Worm (Caenorhabditis elegans) whole organism, L4 larva: ENCODE measurements around the gene tir-1.

ENCODE experiments used
- F26F4.8 ChIP-seq: fragments of 200-800 bp; sonication (Bioruptor generic); conservative IDR thresholded peaks from 2 replicates; pipeline ENCODE4 v1.3.6; 2022; ENCODE audit warnings: missing genetic modification characterization, missing compliant biosample characterization
- T20F7.1 ChIP-seq: fragments of 200-800 bp; sonication (Bioruptor generic); optimal IDR thresholded peaks from 2 replicates; lab custom pipeline; 2018; ENCODE audit warnings: mild to moderate bottlenecking, missing genetic modification characterization, missing compliant biosample characterization
- T26A8.4 ChIP-seq: fragments of 200-800 bp; sonication (Bioruptor generic); IDR thresholded peaks from 2 replicates; pipeline ENCODE4 v1.3.6; 2022; ENCODE audit warnings: missing genetic modification characterization, missing compliant biosample characterization
- Y105C5A.15 ChIP-seq: fragments of 200-800 bp; sonication (Bioruptor generic); IDR thresholded peaks from 2 replicates; pipeline ENCODE4 v1.3.6; 2022; ENCODE audit warnings: missing genetic modification characterization, missing compliant biosample characterization
- Y5F2A.4 ChIP-seq: fragments of 200-800 bp; sonication (Bioruptor generic); optimal IDR thresholded peaks from 2 replicates; lab custom pipeline; 2018; ENCODE audit warnings: mild to moderate bottlenecking, missing genetic modification characterization, missing compliant biosample characterization
- Y75B8A.6 ChIP-seq: fragments of 200-800 bp; sonication (Bioruptor generic); IDR thresholded peaks from 2 replicates; pipeline ENCODE4 v1.3.6; 2022; ENCODE audit warnings: missing genetic modification reagents, missing genetic modification characterization, missing compliant biosample characterization
- ama-1 ChIP-seq: fragments of 150-350 bp; optimal IDR thresholded peaks from 2 replicates; lab custom pipeline; 2014; ENCODE audit warnings: inconsistent platforms, mixed read lengths
- arid-1 ChIP-seq: fragments of 200-800 bp; sonication (Bioruptor generic); conservative IDR thresholded peaks from 2 replicates; pipeline ENCODE4 v1.3.6; 2022; ENCODE audit warnings: missing genetic modification reagents, missing genetic modification characterization, missing compliant biosample characterization
- ces-1 ChIP-seq: fragments of 150-350 bp; sonication (generic microtip); optimal IDR thresholded peaks from 4 replicates; lab custom pipeline; 2014; ENCODE audit warnings: missing biosample characterization, missing genetic modification reagents, missing genetic modification characterization
- daf-16 ChIP-seq, 3 experiments: sonication (generic microtip); optimal IDR thresholded peaks; 2 replicates each; lab custom pipeline; 2016 to 2017; ENCODE audit warnings: missing genetic modification characterization in 3 of 3, missing genetic modification reagents in 3 of 3, mild to moderate bottlenecking in 2 of 3, missing compliant biosample characterization in 2 of 3, missing biosample characterization in 1 of 3, moderate library complexity in 1 of 3
- daf-19 ChIP-seq: fragments of 200-800 bp; sonication (Bioruptor generic); conservative IDR thresholded peaks from 2 replicates; pipeline ENCODE4 v1.3.6; 2022; ENCODE audit warnings: missing genetic modification characterization, missing compliant biosample characterization
- dmd-6 ChIP-seq: fragments of 200-800 bp; sonication (Bioruptor generic); IDR thresholded peaks from 2 replicates; pipeline ENCODE4 v1.3.6; 2022; ENCODE audit warnings: missing genetic modification reagents, missing genetic modification characterization, missing compliant biosample characterization
- dmd-8 ChIP-seq: fragments of 200-800 bp; sonication (Bioruptor generic); IDR thresholded peaks from 2 replicates; pipeline ENCODE4 v1.3.6; 2022; ENCODE audit warnings: missing genetic modification characterization, missing compliant biosample characterization
- dmd-9 ChIP-seq: fragments of 200-800 bp; sonication (Bioruptor generic); IDR thresholded peaks from 2 replicates; pipeline ENCODE4 v1.3.6; 2022; ENCODE audit warnings: missing genetic modification reagents, missing genetic modification characterization, missing compliant biosample characterization
- egl-27 ChIP-seq: sonication (generic microtip); optimal IDR thresholded peaks from 3 replicates; lab custom pipeline; 2017; ENCODE audit warnings: missing biosample characterization, missing genetic modification reagents, missing genetic modification characterization
- egl-43 ChIP-seq: fragments of 200-800 bp; sonication (Bioruptor generic); IDR thresholded peaks from 2 replicates; pipeline ENCODE4 v1.3.6; 2022; ENCODE audit warnings: missing genetic modification reagents, missing genetic modification characterization, missing compliant biosample characterization
- fkh-10 ChIP-seq: fragments of 150-350 bp; optimal IDR thresholded peaks from 2 replicates; lab custom pipeline; 2014; ENCODE audit warnings: missing biosample characterization, missing genetic modification reagents, missing genetic modification characterization
- hif-1 ChIP-seq, 2 experiments: sonication (generic microtip); optimal IDR thresholded peaks; 2 replicates each; lab custom pipeline; 2016 to 2017; ENCODE audit warnings: missing compliant biosample characterization in 2 of 2, missing genetic modification characterization in 2 of 2, missing genetic modification reagents in 2 of 2, missing genotype in 2 of 2, mild to moderate bottlenecking in 1 of 2
- hlh-11 ChIP-seq: fragments of 200-800 bp; sonication (Bioruptor generic); optimal IDR thresholded peaks from 2 replicates; lab custom pipeline; 2018; ENCODE audit warnings: mild to moderate bottlenecking, missing genetic modification characterization, missing compliant biosample characterization
- hlh-30 ChIP-seq: sonication (generic microtip); optimal IDR thresholded peaks from 2 replicates; lab custom pipeline; 2017; ENCODE audit warnings: antibody characterized with exemption, mild to moderate bottlenecking, missing genetic modification characterization, missing compliant biosample characterization; ENCODE audit not compliant: insufficient read depth
- hmg-1.1 ChIP-seq: fragments of 200-800 bp; sonication (Bioruptor generic); IDR thresholded peaks from 2 replicates; pipeline ENCODE4 v1.3.6; 2022; ENCODE audit warnings: missing genetic modification reagents, missing genetic modification characterization, missing compliant biosample characterization
- lim-7 ChIP-seq: fragments of 200-800 bp; sonication (Bioruptor generic); IDR thresholded peaks from 2 replicates; pipeline ENCODE4 v1.3.6; 2022; ENCODE audit warnings: missing genetic modification characterization, missing compliant biosample characterization
- lin-1 ChIP-seq: fragments of 200-800 bp; sonication (Bioruptor generic); IDR thresholded peaks from 2 replicates; pipeline ENCODE4 v1.3.6; 2022; ENCODE audit warnings: missing genetic modification reagents, missing genetic modification characterization, missing compliant biosample characterization
- lsy-2 ChIP-seq, 2 experiments: fragments of 150-350 bp in 1 of 2; sonication (generic microtip) in 1 of 2; optimal IDR thresholded peaks; 2 replicates each; lab custom pipeline; 2014 to 2017; ENCODE audit warnings: missing biosample characterization in 2 of 2, missing genetic modification characterization in 2 of 2
- mdt-29 ChIP-seq: fragments of 200-800 bp; sonication (Bioruptor generic); IDR thresholded peaks from 2 replicates; pipeline ENCODE4 v1.3.6; 2022; ENCODE audit warnings: missing genetic modification reagents, missing genetic modification characterization, missing compliant biosample characterization
- mep-1 ChIP-seq: fragments of 150-350 bp; sonication (generic microtip); optimal IDR thresholded peaks from 3 replicates; lab custom pipeline; 2014; ENCODE audit warnings: missing biosample characterization, missing genetic modification characterization
- nhr-102 ChIP-seq: sonication (generic microtip); optimal IDR thresholded peaks from 2 replicates; lab custom pipeline; 2016; ENCODE audit warnings: mild to moderate bottlenecking, missing genetic modification characterization, moderate library complexity, missing compliant biosample characterization
- nhr-111 ChIP-seq: fragments of 200-800 bp; sonication (Bioruptor generic); optimal IDR thresholded peaks from 2 replicates; lab custom pipeline; 2018; ENCODE audit warnings: mild to moderate bottlenecking, missing genetic modification characterization, missing compliant biosample characterization
- nhr-48 ChIP-seq: sonication (generic microtip); optimal IDR thresholded peaks from 2 replicates; lab custom pipeline; 2016; ENCODE audit warnings: mild to moderate bottlenecking, missing genetic modification characterization, missing compliant biosample characterization
- nhr-76 ChIP-seq: fragments of 150-350 bp; optimal IDR thresholded peaks from 2 replicates; lab custom pipeline; 2014; ENCODE audit warnings: missing biosample characterization, missing genetic modification characterization
- pha-4 ChIP-seq, 2 experiments: fragments of 150-350 bp in 1 of 2; fragments of 200-800 bp in 1 of 2; sonication (Bioruptor generic) in 1 of 2; IDR thresholded peaks in 1 of 2; optimal IDR thresholded peaks in 1 of 2; 2 replicates each; pipeline versions ENCODE4 v1.3.6 to Lab custom; 2014 to 2022; ENCODE audit warnings: missing genetic modification characterization in 2 of 2, missing genetic modification reagents in 2 of 2, missing biosample characterization in 1 of 2, missing compliant biosample characterization in 1 of 2
- pqm-1 ChIP-seq: sonication (generic microtip); optimal IDR thresholded peaks from 2 replicates; lab custom pipeline; 2017; ENCODE audit warnings: missing biosample characterization, missing genetic modification characterization
- rbr-2 ChIP-seq: sonication (generic microtip); optimal IDR thresholded peaks from 2 replicates; lab custom pipeline; 2016; ENCODE audit warnings: missing genotype, missing genetic modification characterization, missing compliant biosample characterization
- saeg-2 ChIP-seq: fragments of 200-800 bp; sonication (Bioruptor generic); IDR thresholded peaks from 2 replicates; pipeline ENCODE4 v1.3.6; 2022; ENCODE audit warnings: missing genetic modification reagents, missing genetic modification characterization, missing compliant biosample characterization
- set-16 ChIP-seq: fragments of 200-800 bp; sonication (Bioruptor generic); IDR thresholded peaks from 2 replicates; pipeline ENCODE4 v1.3.6; 2022; ENCODE audit warnings: missing genetic modification reagents, missing genetic modification characterization, missing compliant biosample characterization
- snpc-1.2 ChIP-seq: fragments of 200-800 bp; sonication (Bioruptor generic); IDR thresholded peaks from 2 replicates; pipeline ENCODE4 v1.3.6; 2022; ENCODE audit warnings: missing genetic modification reagents, missing genetic modification characterization, missing compliant biosample characterization
- tra-1 ChIP-seq: fragments of 200-800 bp; sonication (Bioruptor generic); IDR thresholded peaks from 2 replicates; pipeline ENCODE4 v1.3.6; 2022; ENCODE audit warnings: missing genetic modification reagents, missing genetic modification characterization, missing compliant biosample characterization
- unc-62 ChIP-seq, 3 experiments: fragments of 150-350 bp in 1 of 3; sonication (generic microtip); optimal IDR thresholded peaks in 2 of 3; peaks in 1 of 3; 1 replicate in 1 of 3; 2 replicates in 2 of 3; lab custom pipeline; 2014 to 2017; ENCODE audit warnings: missing biosample characterization in 3 of 3, missing genetic modification characterization in 3 of 3, missing genetic modification reagents in 3 of 3, missing genotype in 1 of 3
- zfp-3 ChIP-seq: fragments of 200-800 bp; sonication (Bioruptor generic); conservative IDR thresholded peaks from 2 replicates; pipeline ENCODE4 v1.3.6; 2022; ENCODE audit warnings: missing genetic modification reagents, missing genetic modification characterization, missing compliant biosample characterization
- ztf-7 ChIP-seq: fragments of 150-350 bp; optimal IDR thresholded peaks from 2 replicates; lab custom pipeline; 2014; ENCODE audit warnings: missing biosample characterization, missing genetic modification characterization

The tir-1 gene

ce11 chrIII:3908205-3908604 is 6.8 kb upstream of the tir-1 start (continued):
- peak; percentile 58 for TF ChIP-seq hlh-11
- no peak for TF ChIP-seq snpc-1.2 (GFP tag; lab: Robert Waterston, UW)

- no peak for TF ChIP-seq F26F4.8
- TF ChIP-seq unc-62 (GFP tag; optimal IDR thresholded peaks at IDR 0.05 in 1 of 2; lab: Kevin White, UChicago) = peak in 1 of 2 experiments; percentile 76
- TF ChIP-seq unc-62 (tag; optimal IDR thresholded peaks at IDR 0.05; lab: Kevin White, UChicago) = no peak
Observed at ce11 chrIII:3907587-3907986, 6.1 kb upstream of the tir-1 start, which contains the start of gene mmcm-1. Gene mmcm-1, minus strand, starts transcription at chrIII:3907687.

ce11 chrIII:3906481-3906880 is 5.0 kb upstream of the tir-1 start:
- no peak for TF ChIP-seq daf-19 (GFP tag; lab: Robert Waterston, UW)
- no peak for TF ChIP-seq pqm-1
- no peak for TF ChIP-seq pha-4 (GFP tag; IDR thresholded peaks at IDR 0.05; lab: Robert Waterston, UW)
- no peak for TF ChIP-seq pha-4 (tag; optimal IDR thresholded peaks at IDR 0.05; lab: Kevin White, UChicago)
- TF ChIP-seq dmd-6 (GFP tag; lab: Robert Waterston, UW) = no peak
- TF ChIP-seq Y105C5A.15 = no peak
- TF ChIP-seq ces-1 (GFP tag; lab: Kevin White, UChicago) = no peak
- no peak for TF ChIP-seq lim-7
- no peak for TF ChIP-seq egl-27
- no peak for TF ChIP-seq dmd-8 (GFP tag; lab: Robert Waterston, UW)
- no peak for TF ChIP-seq nhr-76 (tag; lab: Kevin White, UChicago)
- no peak for TF ChIP-seq fkh-10 (GFP tag; lab: Kevin White, UChicago)
- TF ChIP-seq lin-1 (GFP tag; lab: Robert Waterston, UW) = no peak
- TF ChIP-seq tra-1 = no peak
- no peak for TF ChIP-seq set-16 (GFP tag; lab: Robert Waterston, UW)
- no peak for TF ChIP-seq daf-16 (GFP tag; optimal IDR thresholded peaks at IDR 0.05; lab: Kevin White, UChicago)
- no peak for TF ChIP-seq daf-16 (tag; optimal IDR thresholded peaks at IDR 0.05; lab: Kevin White, UChicago)
- no peak for TF ChIP-seq zfp-3 (GFP tag; lab: Robert Waterston, UW)
- no peak for TF ChIP-seq rbr-2 (tag; lab: Kevin White, UChicago)
- no peak for TF ChIP-seq ztf-7 (tag; lab: Kevin White, UChicago)
- no peak for TF ChIP-seq nhr-102 (tag; lab: Kevin White, UChicago)

ce11 chrIII:3902588-3903325 is 1.3 kb upstream of the tir-1 start:
- TF ChIP-seq hif-1 (tag; optimal IDR thresholded peaks at IDR 0.05; lab: Kevin White, UChicago) (peak in 1 of 2 experiments; percentile 20), egl-43 (GFP tag; lab: Robert Waterston, UW) (peak; percentile 64; the same call in 1 of the 2 replicates), daf-16 (GFP tag; optimal IDR thresholded peaks at IDR 0.05; lab: Kevin White, UChicago) (peak in 1 of 2 experiments; percentile 67), daf-16 (tag; optimal IDR thresholded peaks at IDR 0.05; lab: Kevin White, UChicago) (peak; percentile 6), dmd-9 (GFP tag; lab: Robert Waterston, UW) (no peak), T26A8.4 (GFP tag; lab: Robert Waterston, UW) (0 out of 2 replicates have a peak, but pooled peaks have one; percentile 53), nhr-48 (tag; lab: Kevin White, UChicago) (no peak), arid-1 (GFP tag; lab: Robert Waterston, UW) (0 out of 2 replicates have a peak, but pooled peaks have one; percentile 49), nhr-111 (no peak), mdt-29 (GFP tag; lab: Robert Waterston, UW) (peak; percentile 36; the same call in 1 of the 2 replicates), hlh-30 (no peak), lsy-2 (tag; optimal IDR thresholded peaks at IDR 0.05; lab: Kevin White, UChicago) (peak in 1 of 2 experiments; percentile 3), hmg-1.1 (no peak), unc-62 (GFP tag; optimal IDR thresholded peaks at IDR 0.05 in 1 of 2; lab: Kevin White, UChicago) (peak in 1 of 2 experiments; percentile 98), unc-62 (tag; optimal IDR thresholded peaks at IDR 0.05; lab: Kevin White, UChicago) (no peak), zfp-3 (GFP tag; lab: Robert Waterston, UW) (peak; percentile 69; the same call in 1 of the 2 replicates), mep-1 (tag; lab: Kevin White, UChicago) (peak; percentile 57), nhr-102 (tag; lab: Kevin White, UChicago) (no peak), saeg-2 (GFP tag; lab: Robert Waterston, UW) (no peak), T20F7.1 (GFP tag; lab: Kevin White, UChicago) (peak; percentile 21), Y5F2A.4 (GFP tag; lab: Kevin White, UChicago) (no peak), ama-1 (lab: Kevin White, UChicago) (peak; percentile 76), tra-1 (0 out of 2 replicates have a peak, but pooled peaks have one; percentile 8), hlh-11 (peak; percentile 13), Y75B8A.6 (GFP tag; lab: Robert Waterston, UW) (0 out of 2 replicates have a peak, but pooled peaks have one; percentile 28)
- TF ChIP-seq, all 104 proteins: peak for 15
